Fruit fly (Drosophila melanogaster): ENCODE results near the gene Nup107.

The Nup107 gene

dm6 chr2L:10706267-10706666 is 29.6 kb downstream of the Nup107 start:
- no peak for TF ChIP-seq Sox102F (GFP tag; optimal IDR thresholded peaks at IDR 0.05)
- TF ChIP-seq svp (GFP tag): peak; percentile 63
- no peak for TF ChIP-seq CG3919 (GFP tag; optimal IDR thresholded peaks at IDR 0.05)
- no peak for TF ChIP-seq CG16779 (tag; optimal IDR thresholded peaks at IDR 0.05)
- no peak for TF ChIP-seq Smox (GFP tag; optimal IDR thresholded peaks at IDR 0.05)

- TF ChIP-seq CG16779 (tag; optimal IDR thresholded peaks at IDR 0.05) (no peak), Ets21C (GFP tag; optimal IDR thresholded peaks at IDR 0.05) (no peak), dac (GFP tag; optimal IDR thresholded peaks at IDR 0.05) (no peak), achi (GFP tag; optimal IDR thresholded peaks at IDR 0.05) (no peak), svp (GFP tag) (no peak), Hr38 (GFP tag; optimal IDR thresholded peaks at IDR 0.05) (no peak), vri (GFP tag; optimal IDR thresholded peaks at IDR 0.05) (no peak), CG7368 (GFP tag; optimal IDR thresholded peaks at IDR 0.05) (no peak), fd59A (GFP tag; optimal IDR thresholded peaks at IDR 0.05) (no peak), CG6808 (GFP tag; optimal IDR thresholded peaks at IDR 0.05) (no peak), esn (GFP tag; optimal IDR thresholded peaks at IDR 0.05) (no peak), topi (GFP tag; optimal IDR thresholded peaks at IDR 0.05) (no peak), Eip78C (GFP tag) (no peak), CG8319 (GFP tag; optimal IDR thresholded peaks at IDR 0.05) (no peak), OdsH (GFP tag; optimal IDR thresholded peaks at IDR 0.05) (no peak), fkh (GFP tag; optimal IDR thresholded peaks at IDR 0.05) (no peak), Smox (GFP tag; optimal IDR thresholded peaks at IDR 0.05) (no peak), CG8632 (GFP tag; optimal IDR thresholded peaks at IDR 0.05) (no peak), fd85E (GFP tag; optimal IDR thresholded peaks at IDR 0.05) (no peak), CG10669 (GFP tag; optimal IDR thresholded peaks at IDR 0.05) (no peak)
Measured at dm6 chr2L:10704425-10704824, 31.4 kb downstream of the Nup107 start.

dm6 chr2L:10703281-10703680 is 32.6 kb downstream of the Nup107 start, which contains the start of gene CG6415:
Gene CG6415, plus strand, starts transcription at chr2L:10703621.
- TF ChIP-seq fd59A (GFP tag; optimal IDR thresholded peaks at IDR 0.05): no peak
- no peak for TF ChIP-seq CG11902 (GFP tag; optimal IDR thresholded peaks at IDR 0.05)
- TF ChIP-seq CG11294 (GFP tag; IDR thresholded peaks at IDR 0.05): peak; percentile 64
- no peak for TF ChIP-seq esn (GFP tag; optimal IDR thresholded peaks at IDR 0.05)
- peak; percentile 85 for TF ChIP-seq eg (GFP tag; IDR thresholded peaks at IDR 0.05)
- peak; percentile 97 for TF ChIP-seq svp (GFP tag)
- peak; percentile 48 for TF ChIP-seq pdm3 (GFP tag; optimal IDR thresholded peaks at IDR 0.05)
- peak; percentile 63 for TF ChIP-seq CG6276 (GFP tag; optimal IDR thresholded peaks at IDR 0.05)
- peak; percentile 27 for TF ChIP-seq lz (GFP tag; optimal IDR thresholded peaks at IDR 0.05)
- no peak for TF ChIP-seq Eip93F (GFP tag; optimal IDR thresholded peaks at IDR 0.05)
- TF ChIP-seq OdsH (GFP tag; optimal IDR thresholded peaks at IDR 0.05): peak; percentile 38
- TF ChIP-seq CG32006 (GFP tag; optimal IDR thresholded peaks at IDR 0.05): peak; percentile 80
- peak; percentile 45 for TF ChIP-seq net (GFP tag; optimal IDR thresholded peaks at IDR 0.05)
- peak; percentile 22 for TF ChIP-seq CG3919 (GFP tag; optimal IDR thresholded peaks at IDR 0.05)
- no peak for TF ChIP-seq CG10631 (GFP tag; optimal IDR thresholded peaks at IDR 0.05)
- TF ChIP-seq ss (GFP tag; optimal IDR thresholded peaks at IDR 0.05): no peak
- peak; percentile 27 for TF ChIP-seq acj6 (GFP tag; optimal IDR thresholded peaks at IDR 0.05)
- no peak for TF ChIP-seq CG1621 (tag; optimal IDR thresholded peaks at IDR 0.05)
- no peak for TF ChIP-seq Sox15 (GFP tag; optimal IDR thresholded peaks at IDR 0.05)
- TF ChIP-seq Gug (GFP tag; IDR thresholded peaks at IDR 0.05): peak; percentile 78
- no peak for TF ChIP-seq CG9139 (GFP tag; optimal IDR thresholded peaks at IDR 0.05)
- peak; percentile 63; the same call in 2 of the 3 replicates for TF ChIP-seq CG8119 (GFP tag; IDR thresholded peaks at IDR 0.05)
- TF ChIP-seq Eip75B (GFP tag; optimal IDR thresholded peaks at IDR 0.05): no peak
- TF ChIP-seq Eip78C (GFP tag): peak; percentile 65
- TF ChIP-seq topi (GFP tag; optimal IDR thresholded peaks at IDR 0.05): peak; percentile 28
- no peak for TF ChIP-seq Ets96B (tag; optimal IDR thresholded peaks at IDR 0.05)
- TF ChIP-seq Hr38 (GFP tag; optimal IDR thresholded peaks at IDR 0.05): no peak
- no peak for TF ChIP-seq CG10669 (GFP tag; optimal IDR thresholded peaks at IDR 0.05)
- no peak for TF ChIP-seq Blimp-1 (GFP tag; optimal IDR thresholded peaks at IDR 0.05)
- peak; percentile 22 for TF ChIP-seq Hr39 (GFP tag; optimal IDR thresholded peaks at IDR 0.05)
- peak; percentile 51 for TF ChIP-seq fkh (GFP tag; optimal IDR thresholded peaks at IDR 0.05)
- peak; percentile 50; the same call in 2 of the 3 replicates for TF ChIP-seq CG6163 (GFP tag; IDR thresholded peaks at IDR 0.05)
- TF ChIP-seq dsx (GFP tag; optimal IDR thresholded peaks at IDR 0.05; ENCODE audit: poor library complexity, severe bottlenecking): no peak
- TF ChIP-seq CG6854 (GFP tag; optimal IDR thresholded peaks at IDR 0.05): no peak
- TF ChIP-seq CG31627 (GFP tag; optimal IDR thresholded peaks at IDR 0.05): peak; percentile 32
- TF ChIP-seq Sox14 (GFP tag; optimal IDR thresholded peaks at IDR 0.05): peak; percentile 20
